Worm (Caenorhabditis elegans) whole organism, L1 larva: ENCODE data around the gene ZK380.6.

ENCODE experiments used
- aha-1 ChIP-seq: fragments of 150-350 bp; optimal IDR thresholded peaks from 2 replicates; lab custom pipeline; 2014; ENCODE audit warnings: missing biosample characterization, missing genetic modification characterization
- ama-1 ChIP-seq: fragments of 150-350 bp; optimal IDR thresholded peaks from 2 replicates; lab custom pipeline; 2014
- ceh-8 ChIP-seq: fragments of 200-800 bp; sonication (Bioruptor generic); optimal IDR thresholded peaks from 2 replicates; lab custom pipeline; 2018; ENCODE audit warnings: mild to moderate bottlenecking, missing genetic modification characterization, moderate library complexity, missing compliant biosample characterization
- ces-1 ChIP-seq: fragments of 150-350 bp; optimal IDR thresholded peaks from 2 replicates; lab custom pipeline; 2014; ENCODE audit warnings: missing biosample characterization, missing genetic modification reagents, missing genetic modification characterization
- fkh-8 ChIP-seq: sonication (generic microtip); optimal IDR thresholded peaks from 2 replicates; lab custom pipeline; 2016; ENCODE audit warnings: mild to moderate bottlenecking, missing genetic modification characterization, missing compliant biosample characterization
- nhr-11 ChIP-seq: fragments of 150-350 bp; optimal IDR thresholded peaks from 2 replicates; lab custom pipeline; 2014; ENCODE audit warnings: missing biosample characterization, missing genetic modification characterization
- nhr-237 ChIP-seq: fragments of 150-350 bp; optimal IDR thresholded peaks from 2 replicates; lab custom pipeline; 2014; ENCODE audit warnings: missing biosample characterization, missing genetic modification characterization
- nhr-28 ChIP-seq: fragments of 150-350 bp; optimal IDR thresholded peaks from 2 replicates; lab custom pipeline; 2014; ENCODE audit warnings: missing biosample characterization, missing genetic modification characterization
- nhr-85 ChIP-seq: sonication (generic microtip); peaks from one replicate; lab custom pipeline; 2016; ENCODE audit warnings: missing genetic modification characterization, inconsistent platforms, missing compliant biosample characterization
- pag-3 ChIP-seq: sonication (generic microtip); optimal IDR thresholded peaks from 2 replicates; lab custom pipeline; 2017; ENCODE audit warnings: missing genetic modification characterization, mild to moderate bottlenecking, missing compliant biosample characterization, antibody characterized with exemption, borderline replicate concordance; ENCODE audit not compliant: insufficient read depth
- rnt-1 ChIP-seq: sonication (generic microtip); optimal IDR thresholded peaks from 2 replicates; lab custom pipeline; 2016; ENCODE audit warnings: mild to moderate bottlenecking, missing genetic modification characterization, moderate library complexity, missing compliant biosample characterization
- skn-1 ChIP-seq: fragments of 150-350 bp; optimal IDR thresholded peaks from 2 replicates; lab custom pipeline; 2014; ENCODE audit warnings: missing biosample characterization, missing genetic modification characterization
- unc-62 ChIP-seq: fragments of 150-350 bp; optimal IDR thresholded peaks from 2 replicates; lab custom pipeline; 2014; ENCODE audit warnings: missing biosample characterization, missing genetic modification reagents, missing genetic modification characterization
- zip-4 ChIP-seq: fragments of 200-800 bp; sonication (Bioruptor generic); optimal IDR thresholded peaks from 2 replicates; lab custom pipeline; 2018; ENCODE audit warnings: mild to moderate bottlenecking, missing genetic modification characterization, moderate library complexity, missing compliant biosample characterization

ce11 chrX:1612948-1613347, 41.3 kb upstream of the ZK380.6 start:
- TF ChIP-seq fkh-8 (no peak), pag-3 (tag; lab: Kevin White, UChicago) (no peak), rnt-1 (tag; lab: Kevin White, UChicago) (no peak), nhr-11 (tag; lab: Kevin White, UChicago) (no peak), ama-1 (lab: Kevin White, UChicago) (no peak), nhr-85 (tag; lab: Kevin White, UChicago) (no peak), ces-1 (GFP tag; lab: Kevin White, UChicago) (no peak), nhr-28 (tag; lab: Kevin White, UChicago) (no peak), nhr-237 (tag; lab: Kevin White, UChicago) (no peak), zip-4 (GFP tag; lab: Kevin White, UChicago) (no peak), ceh-8 (GFP tag; lab: Kevin White, UChicago) (no peak), skn-1 (tag; lab: Kevin White, UChicago) (no peak), aha-1 (tag; lab: Kevin White, UChicago) (no peak), unc-62 (GFP tag; lab: Kevin White, UChicago) (no peak)
